Worm (Caenorhabditis elegans) whole organism, midembryonic: ENCODE data around the gene Y75B8A.6.

Experiments
- T22C8.4 ChIP-seq: fragments of 200-800 bp; sonication (Bioruptor generic); IDR thresholded peaks from 2 replicates; pipeline ENCODE4 v1.3.6; 2022; ENCODE audit warnings: missing genetic modification characterization, missing compliant biosample characterization
- cog-1 ChIP-seq: sonication (generic microtip); optimal IDR thresholded peaks from 2 replicates; lab custom pipeline; 2016; ENCODE audit warnings: missing genetic modification characterization, missing compliant biosample characterization
- flt-1 ChIP-seq: fragments of 200-800 bp; sonication (Bioruptor generic); IDR thresholded peaks from 2 replicates; pipeline ENCODE4 v1.3.6; 2022; ENCODE audit warnings: missing genetic modification characterization, missing compliant biosample characterization
- klf-2 ChIP-seq: fragments of 200-800 bp; sonication (Bioruptor generic); conservative IDR thresholded peaks from 2 replicates; pipeline ENCODE4 v1.3.6; 2022; ENCODE audit warnings: missing genetic modification reagents, missing genetic modification characterization, missing compliant biosample characterization
- med-1 ChIP-seq: sonication (generic microtip); optimal IDR thresholded peaks from 2 replicates; lab custom pipeline; 2017; ENCODE audit warnings: missing genetic modification characterization, mild to moderate bottlenecking, missing compliant biosample characterization, antibody characterized with exemption, missing genetic modification reagents; ENCODE audit not compliant: insufficient read depth
- ref-1 ChIP-seq: fragments of 200-800 bp; sonication (Bioruptor generic); conservative IDR thresholded peaks from 2 replicates; pipeline ENCODE4 v1.3.6; 2022; ENCODE audit warnings: missing genetic modification reagents, missing genetic modification characterization, missing compliant biosample characterization
- tab-1 ChIP-seq: fragments of 200-800 bp; sonication (Bioruptor generic); IDR thresholded peaks from 2 replicates; pipeline ENCODE4 v1.3.6; 2022; ENCODE audit warnings: missing genetic modification characterization, missing compliant biosample characterization
- ztf-23 ChIP-seq: fragments of 200-800 bp; sonication (Bioruptor generic); IDR thresholded peaks from 2 replicates; pipeline ENCODE4 v1.3.6; 2022; ENCODE audit warnings: missing genetic modification reagents, missing genetic modification characterization, missing compliant biosample characterization
- ztf-29 ChIP-seq: fragments of 200-800 bp; sonication (Bioruptor generic); IDR thresholded peaks from 2 replicates; pipeline ENCODE4 v1.3.6; 2022; ENCODE audit warnings: missing genetic modification reagents, missing genetic modification characterization, missing compliant biosample characterization

Gene Y75B8A.6

ce11 chrIII:12155759-12156158 is 25.6 kb upstream of the Y75B8A.6 start:
- TF ChIP-seq tab-1 (no peak), klf-2 (no peak), cog-1 (tag; lab: Kevin White, UChicago) (no peak), T22C8.4 (no peak), ztf-23 (GFP tag; lab: Robert Waterston, UW) (no peak), ztf-29 (no peak), med-1 (GFP tag; lab: Kevin White, UChicago) (no peak), flt-1 (GFP tag; lab: Robert Waterston, UW) (no peak), ref-1 (GFP tag; lab: Robert Waterston, UW) (no peak)

DNA sequence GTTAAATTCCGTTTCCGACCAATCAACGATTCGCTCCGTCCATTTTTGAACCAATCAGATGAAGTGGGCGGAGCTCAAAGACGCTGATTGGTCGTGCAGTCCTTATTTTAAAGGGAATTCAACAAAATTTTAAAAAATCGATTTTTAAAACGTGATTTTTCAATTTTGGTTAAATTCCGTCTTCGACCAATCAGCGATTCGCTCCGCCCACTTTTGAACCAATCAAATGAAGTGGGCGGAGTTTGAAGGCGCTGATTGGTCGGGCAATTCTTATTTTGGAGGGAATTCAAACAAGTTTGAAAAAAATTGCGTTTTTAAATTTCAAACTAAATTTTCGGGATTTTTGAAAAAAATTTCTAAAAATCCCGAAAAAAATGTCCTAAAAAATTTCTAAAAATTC is 23.4 kb upstream of the Y75B8A.6 start:
- TF ChIP-seq flt-1 (GFP tag; lab: Robert Waterston, UW) (no peak), ztf-23 (GFP tag; lab: Robert Waterston, UW) (no peak), cog-1 (tag; lab: Kevin White, UChicago) (no peak), klf-2 (no peak)

DNA sequence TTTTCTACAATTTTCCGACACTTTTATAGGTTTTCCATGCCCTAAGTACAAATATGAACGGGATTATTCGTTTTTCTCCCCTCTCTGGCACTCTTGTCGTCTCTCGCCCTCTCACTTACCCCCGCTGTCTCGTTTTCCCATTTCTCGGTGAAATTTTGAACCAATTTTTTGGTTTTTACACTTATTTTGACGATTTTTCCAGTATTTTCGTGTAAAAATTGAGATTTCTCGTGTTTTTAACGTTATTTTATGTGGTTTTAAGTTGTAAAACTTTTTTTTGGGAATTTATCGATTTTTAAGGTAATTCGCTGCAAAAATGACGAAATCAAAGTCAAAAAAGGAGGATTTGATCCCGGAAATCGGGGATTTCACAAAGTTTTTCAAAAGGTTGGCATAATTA is 22.5 kb upstream of the Y75B8A.6 start, which contains the start of gene Y75B8A.7:
Y75B8A.7 (plus strand) TSS at position 301 of the 400 bp plus-strand sequence.
- TF ChIP-seq T22C8.4 (0 out of 2 replicates have a peak, but pooled peaks have one; percentile 29), ref-1 (GFP tag; lab: Robert Waterston, UW) (no peak)

ce11 chrIII:12152157-12152556 is 22.0 kb upstream of the Y75B8A.6 start:
- TF ChIP-seq T22C8.4, result no peak
- no peak for TF ChIP-seq flt-1 (GFP tag; lab: Robert Waterston, UW)
- no peak for TF ChIP-seq ztf-29
- TF ChIP-seq ztf-23 (GFP tag; lab: Robert Waterston, UW), result no peak
- TF ChIP-seq med-1 (GFP tag; lab: Kevin White, UChicago), result no peak
- TF ChIP-seq cog-1 (tag; lab: Kevin White, UChicago), result no peak
- TF ChIP-seq tab-1, result no peak
- TF ChIP-seq ref-1 (GFP tag; lab: Robert Waterston, UW), result no peak
- TF ChIP-seq klf-2, result no peak

DNA sequence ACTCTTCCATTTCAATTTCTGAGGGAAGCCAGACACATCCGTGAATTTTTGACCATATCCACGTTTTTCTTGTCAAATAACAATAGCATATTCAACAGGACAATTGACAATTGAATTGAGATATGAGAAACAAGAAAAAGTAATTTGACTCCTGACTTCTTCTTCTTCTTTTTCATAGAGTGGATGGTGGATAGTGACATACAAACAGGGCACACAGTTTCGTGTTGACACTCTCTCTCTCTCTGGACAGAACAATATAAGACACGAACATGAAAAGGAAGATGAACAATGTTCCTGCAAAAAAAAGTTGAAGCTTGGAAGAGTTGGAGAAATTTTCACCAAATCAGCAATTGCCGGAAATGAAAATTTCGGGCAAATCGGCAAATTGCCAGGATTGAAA is 21.0 kb upstream of the Y75B8A.6 start:
- TF ChIP-seq tab-1 (no peak), ztf-23 (GFP tag; lab: Robert Waterston, UW) (no peak), med-1 (GFP tag; lab: Kevin White, UChicago) (no peak), T22C8.4 (no peak), ref-1 (GFP tag; lab: Robert Waterston, UW) (no peak), ztf-29 (no peak), flt-1 (GFP tag; lab: Robert Waterston, UW) (no peak), cog-1 (tag; lab: Kevin White, UChicago) (no peak), klf-2 (no peak)

DNA sequence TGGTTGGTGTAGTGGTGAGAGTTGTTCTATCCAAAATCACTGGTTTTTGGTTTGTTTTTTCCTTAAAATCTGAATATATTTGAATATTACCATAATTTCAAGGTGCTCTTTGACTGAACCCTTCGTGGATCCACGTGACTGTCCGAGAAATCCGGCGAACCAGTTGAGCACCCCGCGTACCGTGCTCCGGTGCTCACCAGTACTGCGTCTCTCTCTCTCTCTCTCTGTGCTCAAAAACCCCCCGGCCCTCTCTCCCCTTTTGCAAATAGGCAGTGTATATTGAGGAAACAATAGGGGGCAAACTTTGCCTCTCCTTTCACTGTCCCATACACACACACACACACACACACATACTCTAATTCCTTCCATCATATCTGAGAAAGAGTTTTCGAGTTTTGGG is 19.8 kb upstream of the Y75B8A.6 start:
- no peak for TF ChIP-seq ztf-23 (GFP tag; lab: Robert Waterston, UW)
- TF ChIP-seq ztf-29, result no peak
- no peak for TF ChIP-seq med-1 (GFP tag; lab: Kevin White, UChicago)
- no peak for TF ChIP-seq ref-1 (GFP tag; lab: Robert Waterston, UW)

DNA sequence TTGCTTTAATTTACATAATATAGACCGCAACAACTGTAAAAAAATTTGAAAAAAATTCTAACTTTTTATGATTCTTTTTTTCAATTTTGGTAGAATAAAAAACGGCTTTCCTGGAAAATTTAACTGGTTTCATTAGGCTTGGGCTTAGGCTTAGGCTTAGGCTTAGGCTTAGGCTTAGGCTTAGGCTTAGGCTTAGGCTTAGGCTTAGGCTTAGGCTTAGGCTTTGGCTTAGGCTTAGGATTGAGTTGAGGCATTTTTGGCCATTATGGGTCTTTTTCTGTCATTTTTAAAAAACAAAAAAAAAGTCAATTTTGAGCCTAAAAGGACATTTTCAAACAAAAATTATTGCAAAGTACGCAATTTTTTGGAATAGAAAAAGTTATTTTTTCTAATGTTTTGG is 13.6 kb upstream of the Y75B8A.6 start:
- TF ChIP-seq med-1 (GFP tag; lab: Kevin White, UChicago), result no peak
- TF ChIP-seq flt-1 (GFP tag; lab: Robert Waterston, UW), result peak; percentile 38; the same call in 1 of the 2 replicates
- no peak for TF ChIP-seq T22C8.4
- peak; percentile 79; the same call in 1 of the 2 replicates for TF ChIP-seq ztf-29
- TF ChIP-seq cog-1 (tag; lab: Kevin White, UChicago), result no peak

DNA sequence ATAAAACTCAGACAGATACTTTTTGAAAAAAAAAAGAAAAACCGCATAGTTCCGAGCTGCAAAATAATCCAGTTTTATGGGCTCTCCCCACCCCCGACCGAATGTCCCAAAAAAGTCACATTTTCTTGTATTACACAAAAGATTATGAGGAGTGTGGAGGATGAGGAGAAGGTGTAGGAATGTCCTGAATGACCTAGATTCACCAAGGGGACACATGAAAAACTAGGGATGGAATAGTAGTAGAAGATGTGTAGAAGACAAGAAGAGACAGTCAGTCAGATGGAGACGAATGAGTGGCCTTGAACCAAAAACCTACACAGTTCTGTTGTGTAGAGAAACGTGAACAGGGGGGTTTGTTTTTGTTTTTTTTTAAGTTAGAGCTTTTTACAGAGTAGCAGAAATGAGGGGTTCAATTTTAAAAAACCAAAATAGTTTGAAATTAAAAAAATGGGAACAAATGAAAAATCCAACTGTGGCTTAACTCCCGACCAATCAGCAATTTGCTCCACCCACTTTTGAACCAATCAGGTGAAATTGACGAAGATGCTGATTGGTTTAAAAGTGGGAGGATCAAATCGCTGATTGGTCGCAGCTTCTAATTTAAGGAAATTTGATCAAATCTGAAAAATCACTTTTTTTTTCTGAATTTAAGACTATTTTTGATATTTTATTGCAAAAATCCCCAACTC is 12.4 kb upstream of the Y75B8A.6 start:
- TF ChIP-seq ztf-23 (GFP tag; lab: Robert Waterston, UW) (no peak), flt-1 (GFP tag; lab: Robert Waterston, UW) (no peak), med-1 (GFP tag; lab: Kevin White, UChicago) (no peak), ref-1 (GFP tag; lab: Robert Waterston, UW) (no peak), cog-1 (tag; lab: Kevin White, UChicago) (no peak), tab-1 (no peak), ztf-29 (no peak), T22C8.4 (no peak)

ce11 chrIII:12139471-12139870 is 9.3 kb upstream of the Y75B8A.6 start:
- TF ChIP-seq ref-1 (GFP tag; lab: Robert Waterston, UW), result no peak

DNA sequence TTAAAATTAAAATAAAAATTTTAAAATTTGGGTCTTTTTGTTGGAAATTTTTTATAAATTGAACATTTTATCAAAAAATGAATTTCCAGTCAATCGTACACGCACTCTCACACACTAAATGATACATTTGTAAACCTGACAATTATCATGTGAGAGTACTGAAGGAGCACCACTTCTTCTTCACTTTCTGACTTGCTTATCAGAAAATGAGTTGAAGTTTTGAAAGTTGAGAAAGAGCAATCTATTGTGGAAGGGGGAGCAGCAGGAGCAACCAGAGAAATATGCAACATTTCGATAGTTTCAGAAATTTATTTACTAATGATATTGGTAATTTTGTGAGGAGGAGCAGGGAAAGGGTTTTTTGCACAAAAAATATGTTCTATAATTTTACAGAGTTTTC is 8.1 kb upstream of the Y75B8A.6 start:
- no peak for TF ChIP-seq klf-2
- TF ChIP-seq T22C8.4, result no peak
- no peak for TF ChIP-seq tab-1
- no peak for TF ChIP-seq flt-1 (GFP tag; lab: Robert Waterston, UW)
- TF ChIP-seq med-1 (GFP tag; lab: Kevin White, UChicago), result no peak
- TF ChIP-seq cog-1 (tag; lab: Kevin White, UChicago), result no peak
- TF ChIP-seq ztf-29, result no peak
- no peak for TF ChIP-seq ref-1 (GFP tag; lab: Robert Waterston, UW)
- TF ChIP-seq ztf-23 (GFP tag; lab: Robert Waterston, UW), result no peak

DNA sequence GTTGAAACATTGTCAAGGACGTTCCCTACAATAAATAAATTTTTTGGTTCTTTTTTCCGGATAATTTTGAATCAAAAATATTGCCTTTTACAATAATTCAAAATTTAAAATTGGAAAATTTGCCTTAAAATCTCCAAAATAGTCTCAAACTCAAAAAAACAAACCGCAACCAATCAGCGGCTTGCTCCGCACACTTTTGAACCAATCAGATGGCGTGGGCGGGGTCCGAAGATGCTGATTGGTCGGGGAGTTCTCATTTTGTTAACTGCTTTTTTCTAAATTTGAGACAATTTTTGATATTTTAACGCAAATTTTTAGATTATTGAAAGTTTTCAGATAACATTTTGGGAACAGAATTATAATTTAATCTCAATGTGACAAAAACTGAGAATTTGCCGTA is 7.4 kb upstream of the Y75B8A.6 start:
- TF ChIP-seq ztf-29 (no peak), cog-1 (tag; lab: Kevin White, UChicago) (no peak), ztf-23 (GFP tag; lab: Robert Waterston, UW) (no peak), flt-1 (GFP tag; lab: Robert Waterston, UW) (no peak), med-1 (GFP tag; lab: Kevin White, UChicago) (no peak), klf-2 (no peak), tab-1 (no peak), T22C8.4 (no peak), ref-1 (GFP tag; lab: Robert Waterston, UW) (no peak)
